Worm (Caenorhabditis elegans) whole organism, young adult: ENCODE data around the gene Y97E10C.1.

ENCODE experiments used
- F10E7.11 ChIP-seq: sonication (generic microtip); optimal IDR thresholded peaks from 2 replicates; lab custom pipeline; 2017; ENCODE audit warnings: mild to moderate bottlenecking, missing genetic modification characterization, moderate library complexity, missing compliant biosample characterization
- F57C9.4 ChIP-seq: sonication (generic microtip); optimal IDR thresholded peaks from 2 replicates; lab custom pipeline; 2017; ENCODE audit warnings: mild to moderate bottlenecking, missing genetic modification characterization, missing compliant biosample characterization
- ama-1 ChIP-seq, 3 experiments: fragments of 150-350 bp in 1 of 3; sonication (generic microtip) in 2 of 3; optimal IDR thresholded peaks; 2 replicates each; lab custom pipeline; 2014 to 2018; ENCODE audit warnings: missing biosample characterization in 2 of 3, missing genetic modification characterization in 2 of 3, missing genetic modification reagents in 2 of 3
- attf-3 ChIP-seq: fragments of 200-800 bp; sonication (Bioruptor generic); conservative IDR thresholded peaks from 2 replicates; pipeline ENCODE4 v1.3.6; 2022; ENCODE audit warnings: missing genetic modification reagents, missing genetic modification characterization, missing compliant biosample characterization
- attf-6 ChIP-seq: fragments of 200-800 bp; sonication (Bioruptor generic); IDR thresholded peaks from 2 replicates; pipeline ENCODE4 v1.3.6; 2022; ENCODE audit warnings: missing genetic modification reagents, missing genetic modification characterization, missing compliant biosample characterization
- ceh-91 ChIP-seq: fragments of 200-800 bp; sonication (Bioruptor generic); IDR thresholded peaks from 2 replicates; pipeline ENCODE4 v1.3.6; 2022; ENCODE audit warnings: missing genetic modification reagents, missing genetic modification characterization, missing compliant biosample characterization
- hlh-12 ChIP-seq: sonication (generic microtip); optimal IDR thresholded peaks from 2 replicates; lab custom pipeline; 2016; ENCODE audit warnings: missing genetic modification characterization, missing compliant biosample characterization
- hrde-1 ChIP-seq: sonication (generic microtip); optimal IDR thresholded peaks from 2 replicates; lab custom pipeline; 2016; ENCODE audit warnings: missing genetic modification characterization, mild to moderate bottlenecking, missing compliant biosample characterization, moderate library complexity, missing genotype, missing genetic modification reagents, borderline replicate concordance
- pha-4 ChIP-seq: fragments of 150-350 bp; sonication (generic microtip); optimal IDR thresholded peaks from 2 replicates; lab custom pipeline; 2014; ENCODE audit warnings: missing biosample characterization, missing genetic modification reagents, missing genetic modification characterization
- rpc-1 ChIP-seq, 2 experiments: fragments of 150-350 bp in 1 of 2; sonication (generic microtip) in 1 of 2; optimal IDR thresholded peaks; 2 replicates each; lab custom pipeline; 2014 to 2018; ENCODE audit warnings: missing biosample characterization in 1 of 2, missing genetic modification characterization in 1 of 2, missing genetic modification reagents in 1 of 2, missing genotype in 1 of 2
- tlf-1 ChIP-seq: fragments of 200-800 bp; sonication (Bioruptor generic); optimal IDR thresholded peaks from 2 replicates; lab custom pipeline; 2018; ENCODE audit warnings: mild to moderate bottlenecking, missing genetic modification characterization, missing compliant biosample characterization

DNA sequence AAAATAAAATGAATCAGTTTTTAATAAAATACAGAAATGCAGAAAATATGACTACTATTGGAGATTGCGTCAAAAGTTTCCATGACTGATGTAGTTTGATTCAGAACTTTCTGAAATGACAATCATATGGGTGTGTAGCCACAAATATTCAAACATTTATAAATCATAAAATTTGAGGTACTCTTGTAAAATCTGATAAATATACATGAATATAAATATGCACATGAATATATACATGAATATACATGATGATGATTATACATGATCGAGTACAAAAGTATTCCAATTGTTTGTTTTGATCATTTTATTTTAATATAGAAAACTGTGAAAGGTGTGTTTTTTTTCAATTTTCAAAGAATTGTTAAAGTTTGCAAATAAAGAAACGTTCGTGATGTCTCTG lies 25.9 kb downstream of the Y97E10C.1 start, which contains the start of gene T05B11.4:
- TF ChIP-seq F57C9.4 (tag; lab: Kevin White, UChicago) (no peak), tlf-1 (GFP tag; lab: Kevin White, UChicago) (no peak), ceh-91 (GFP tag; lab: Robert Waterston, UW) (no peak), attf-6 (GFP tag; lab: Robert Waterston, UW) (no peak), rpc-1 (optimal IDR thresholded peaks at IDR 0.05; lab: Kevin White, UChicago) (no peak), rpc-1 (tag; optimal IDR thresholded peaks at IDR 0.05; lab: Kevin White, UChicago) (no peak), pha-4 (tag; lab: Kevin White, UChicago) (no peak), F10E7.11 (tag; lab: Kevin White, UChicago) (no peak), hlh-12 (no peak), ama-1 (optimal IDR thresholded peaks at IDR 0.05; lab: Kevin White, UChicago) (no peak), ama-1 (GFP tag; optimal IDR thresholded peaks at IDR 0.05; lab: Kevin White, UChicago) (no peak), hrde-1 (tag; lab: Kevin White, UChicago) (no peak), attf-3 (GFP tag; lab: Robert Waterston, UW) (no peak)
